Worm (Caenorhabditis elegans): ENCODE measurements around the gene C31H2.14.

- TF ChIP-seq lin-39 (tag; optimal IDR thresholded peaks at IDR 0.05) (no peak), egl-27 (tag; optimal IDR thresholded peaks at IDR 0.05) (no peak), jun-1 (tag; optimal IDR thresholded peaks at IDR 0.05) (no peak), zag-1 (tag; optimal IDR thresholded peaks at IDR 0.05) (no peak), dpl-1 (GFP tag; optimal IDR thresholded peaks at IDR 0.05) (no peak), unc-62 (GFP tag; optimal IDR thresholded peaks at IDR 0.05 in 1 of 2) (no peak), unc-62 (tag; optimal IDR thresholded peaks at IDR 0.05) (no peak), ama-1 (optimal IDR thresholded peaks at IDR 0.05) (no peak), cey-2 (tag; optimal IDR thresholded peaks at IDR 0.05; ENCODE audit: borderline replicate concordance, insufficient read depth) (no peak), lin-38 (GFP tag; IDR thresholded peaks at IDR 0.05) (no peak)
Measured at ce11 chrX:5131760-5132159, 16.3 kb upstream of the C31H2.14 start.
